Worm (Caenorhabditis elegans): ENCODE data around the gene panl-2.

DNA sequence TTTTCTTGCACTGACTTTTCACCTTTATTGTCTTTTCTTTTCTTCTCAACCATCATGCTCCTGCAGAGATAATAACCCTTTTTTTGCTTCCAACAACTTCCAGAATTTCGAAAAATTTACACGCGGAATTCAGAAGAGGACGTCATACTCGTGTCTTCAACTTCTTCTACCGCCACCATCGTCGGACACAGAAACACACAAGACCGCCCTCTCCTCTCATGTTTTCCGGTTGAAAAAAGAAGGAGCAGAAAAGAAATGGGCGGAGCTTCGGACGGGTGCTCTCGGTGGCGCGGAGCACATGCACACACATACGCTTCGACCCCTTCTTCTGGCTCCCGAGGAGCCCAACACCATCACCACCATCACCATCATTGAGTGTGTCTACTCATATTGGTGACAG is 40.9 kb upstream of the panl-2 start, which contains the start of gene lgc-38:
- no peak; the same call in 1 of the 2 replicates for TF ChIP-seq zfh-2 (GFP tag; conservative IDR thresholded peaks at IDR 0.05)
- TF ChIP-seq ztf-18 (tag; optimal IDR thresholded peaks at IDR 0.05), result no peak
- no peak for TF ChIP-seq him-1 (tag; optimal IDR thresholded peaks at IDR 0.05)
- no peak for TF ChIP-seq ekl-4 (GFP tag; IDR thresholded peaks at IDR 0.05)
- no peak for TF ChIP-seq lin-35 (GFP tag; optimal IDR thresholded peaks at IDR 0.05)
- no peak for TF ChIP-seq snpc-3.4 (tag; optimal IDR thresholded peaks at IDR 0.05)
- TF ChIP-seq F39B2.1 (GFP tag; IDR thresholded peaks at IDR 0.05), result no peak
- no peak for TF ChIP-seq cebp-2 (GFP tag; IDR thresholded peaks at IDR 0.05)

Measured in whole organism, young adult.